Fruit fly (Drosophila melanogaster) whole organism, adult: ENCODE results near the gene Sfp24F.

Experiments
- CG11617 ChIP-seq: fragments of 200-800 bp; sonication (Bioruptor generic); optimal IDR thresholded peaks from 2 replicates; lab custom pipeline; 2017; ENCODE audit warnings: mild to moderate bottlenecking, missing biosample characterization, missing genetic modification reagents, missing genetic modification characterization
- CG12768 ChIP-seq: fragments of 200-800 bp; sonication (Bioruptor generic); optimal IDR thresholded peaks from 2 replicates; lab custom pipeline; 2017; ENCODE audit warnings: missing biosample characterization, missing genetic modification characterization, mild to moderate bottlenecking, moderate library complexity, missing genetic modification reagents
- CG14711 ChIP-seq: fragments of 200-800 bp; sonication (Bioruptor generic); optimal IDR thresholded peaks from 2 replicates; lab custom pipeline; 2018; ENCODE audit warnings: missing biosample characterization, mild to moderate bottlenecking, missing genetic modification characterization, moderate library complexity
- CG1620 ChIP-seq: fragments of 200-800 bp; sonication (Bioruptor generic); optimal IDR thresholded peaks from 2 replicates; lab custom pipeline; 2016; ENCODE audit warnings: missing biosample characterization, missing genetic modification characterization
- CG33017 ChIP-seq: fragments of 200-800 bp; sonication (Bioruptor generic); optimal IDR thresholded peaks from 2 replicates; lab custom pipeline; 2018; ENCODE audit warnings: missing biosample characterization, mild to moderate bottlenecking, missing genetic modification characterization, moderate library complexity
- CG5204 ChIP-seq: fragments of 200-800 bp; sonication (Bioruptor generic); optimal IDR thresholded peaks from 2 replicates; lab custom pipeline; 2016; ENCODE audit warnings: missing biosample characterization, missing genetic modification characterization
- CG7045 ChIP-seq: fragments of 200-800 bp; sonication (Bioruptor generic); optimal IDR thresholded peaks from 2 replicates; lab custom pipeline; 2017; ENCODE audit warnings: missing biosample characterization, mild to moderate bottlenecking, missing genetic modification characterization
- CG7101 ChIP-seq: fragments of 200-800 bp; sonication (Bioruptor generic); optimal IDR thresholded peaks from 2 replicates; lab custom pipeline; 2018; ENCODE audit warnings: missing biosample characterization, mild to moderate bottlenecking, missing genetic modification characterization, moderate library complexity
- Clk ChIP-seq: fragments of 200-800 bp; sonication (Bioruptor generic); optimal IDR thresholded peaks from 2 replicates; lab custom pipeline; 2017; ENCODE audit warnings: missing biosample characterization, missing genetic modification characterization
- Crg-1 ChIP-seq: fragments of 200-800 bp; sonication (Bioruptor generic); optimal IDR thresholded peaks from 2 replicates; lab custom pipeline; 2016; ENCODE audit warnings: missing biosample characterization, missing genetic modification characterization
- Hr96 ChIP-seq: fragments of 200-800 bp; sonication (Bioruptor generic); optimal IDR thresholded peaks from 2 replicates; lab custom pipeline; 2016; ENCODE audit warnings: missing biosample characterization, missing genetic modification characterization
- Mnt ChIP-seq: fragments of 200-800 bp; sonication (Bioruptor generic); optimal IDR thresholded peaks from 2 replicates; lab custom pipeline; 2016; ENCODE audit warnings: missing biosample characterization, mild to moderate bottlenecking, missing genetic modification characterization
- bab1 ChIP-seq: fragments of 200-800 bp; sonication (Bioruptor generic); optimal IDR thresholded peaks from 3 replicates; lab custom pipeline; 2019; ENCODE audit warnings: missing biosample characterization, mild to moderate bottlenecking, missing genetic modification characterization, moderate library complexity
- cic ChIP-seq: fragments of 200-800 bp; sonication (Bioruptor generic); optimal IDR thresholded peaks from 2 replicates; lab custom pipeline; 2017; ENCODE audit warnings: missing biosample characterization, mild to moderate bottlenecking, missing genetic modification characterization, moderate library complexity
- cnc ChIP-seq, 2 experiments: fragments of >200 bp; optimal IDR thresholded peaks; 2 replicates each; lab custom pipeline; 2017
- kay ChIP-seq: fragments of 200-800 bp; sonication (Bioruptor generic); peaks from one replicate; lab custom pipeline; 2016; ENCODE audit warnings: missing biosample characterization, missing genetic modification characterization, borderline replicate concordance
- ovo ChIP-seq: fragments of 200-800 bp; sonication (Bioruptor generic); optimal IDR thresholded peaks from 2 replicates; lab custom pipeline; 2016; ENCODE audit warnings: missing biosample characterization, missing genetic modification characterization
- pad ChIP-seq: fragments of 200-800 bp; sonication (Bioruptor generic); optimal IDR thresholded peaks from 3 replicates; lab custom pipeline; 2017; ENCODE audit warnings: missing biosample characterization, missing genetic modification characterization, mild to moderate bottlenecking, moderate library complexity, missing genetic modification reagents
- tj ChIP-seq: fragments of 200-800 bp; sonication (Bioruptor generic); optimal IDR thresholded peaks from 3 replicates; lab custom pipeline; 2017; ENCODE audit warnings: missing biosample characterization, mild to moderate bottlenecking, missing genetic modification characterization, moderate library complexity
- toe ChIP-seq: fragments of 200-800 bp; sonication (Bioruptor generic); optimal IDR thresholded peaks from 2 replicates; lab custom pipeline; 2016; ENCODE audit warnings: missing biosample characterization, missing genetic modification characterization

The Sfp24F gene

DNA sequence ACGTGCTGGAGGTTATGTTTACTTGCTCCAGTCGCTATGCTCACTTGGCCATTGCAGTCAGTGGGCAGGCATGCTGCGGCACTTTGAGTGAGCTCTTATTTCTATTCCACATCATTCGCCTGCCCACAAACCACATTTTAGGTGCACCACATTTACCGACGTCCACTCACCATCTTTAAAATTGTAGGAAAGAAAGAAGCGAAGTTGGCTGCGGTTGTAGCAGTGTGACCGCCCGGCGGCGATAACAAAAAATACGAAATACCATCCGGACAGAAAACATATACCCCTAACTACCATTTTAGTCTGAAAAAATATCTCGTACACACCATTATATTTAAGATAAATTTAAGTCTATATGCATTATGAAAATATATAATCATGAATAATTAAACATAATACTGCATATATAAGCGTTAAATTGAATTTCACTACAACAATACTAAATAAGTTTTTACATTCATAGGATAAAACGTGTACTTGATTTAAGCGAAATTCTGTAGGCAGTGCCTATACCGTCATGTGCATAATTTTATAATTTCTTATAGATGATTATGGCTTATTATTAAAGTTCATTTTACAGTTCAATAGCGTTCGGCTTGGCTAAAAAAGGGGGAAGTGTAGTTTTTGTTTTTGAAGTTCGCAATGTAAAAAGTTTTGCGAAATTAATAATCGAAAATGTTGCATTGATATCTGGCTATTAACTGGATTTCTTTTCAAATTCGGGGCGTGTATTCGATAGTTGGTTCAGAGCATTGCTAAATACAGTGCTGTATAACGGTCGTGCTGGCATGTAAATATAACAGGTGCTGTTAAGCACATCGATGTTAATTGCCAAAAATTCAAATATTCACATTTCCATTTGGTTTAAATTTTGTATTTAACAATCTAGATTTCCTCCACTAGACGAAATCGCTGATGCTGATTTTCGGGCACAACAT is 16.5 kb upstream of the Sfp24F start, which contains the start of gene RpL27A:
TSS of gene RpL27A (minus strand) at position 246 of the 938 bp plus-strand sequence.
- TF ChIP-seq pad (GFP tag; lab: Kevin White, UChicago) (peak; percentile 51), kay (GFP tag; lab: Kevin White, UChicago) (no peak), Crg-1 (GFP tag; lab: Kevin White, UChicago) (peak; percentile 70), CG1620 (GFP tag; lab: Kevin White, UChicago) (peak; percentile 68), cic (GFP tag; lab: Kevin White, UChicago) (peak; percentile 65), CG5204 (GFP tag; lab: Kevin White, UChicago) (no peak), CG14711 (tag; lab: Kevin White, UChicago) (peak; percentile 53), CG33017 (peak; percentile 61), toe (GFP tag; lab: Kevin White, UChicago) (peak; percentile 68), CG7045 (peak; percentile 74), Mnt (GFP tag; lab: Kevin White, UChicago) (peak; percentile 93), tj (GFP tag; lab: Kevin White, UChicago) (peak; percentile 54), CG12768 (GFP tag; lab: Kevin White, UChicago) (peak; percentile 60), Hr96 (GFP tag; lab: Kevin White, UChicago) (peak; percentile 77), Clk (GFP tag; lab: Kevin White, UChicago) (peak; percentile 30), CG11617 (peak; percentile 88), bab1 (GFP tag; lab: Kevin White, UChicago) (peak; percentile 81), CG7101 (peak; percentile 85), cnc (optimal IDR thresholded peaks at IDR 0.05; lab: Kevin White, UChicago) (no peak), ovo (peak; percentile 72)

DNA sequence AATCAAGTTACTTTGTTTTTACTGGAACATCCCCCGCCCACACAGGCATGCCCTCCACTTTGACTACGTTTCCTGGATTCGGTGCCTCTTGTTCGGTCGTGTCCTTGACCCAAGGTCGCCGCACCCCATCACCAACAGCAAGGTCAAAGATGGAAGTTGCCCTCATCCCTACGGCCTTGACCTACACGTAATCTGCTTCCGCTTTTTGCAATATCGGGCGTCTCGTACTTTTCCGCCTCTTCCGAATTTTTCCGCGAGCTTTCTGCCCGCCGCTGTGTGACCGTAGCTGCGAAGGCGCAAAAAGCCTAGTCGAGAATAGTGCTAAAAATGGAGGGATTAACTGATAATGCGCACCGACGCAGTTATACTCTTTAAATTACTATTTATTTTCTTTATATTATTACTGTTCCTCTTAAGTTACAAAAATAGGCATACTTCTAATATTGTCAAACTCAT is 14.7 kb upstream of the Sfp24F start, which contains the start of gene Gs1l:
TSS of gene Gs1l (minus strand) at position 269 of the 456 bp plus-strand sequence.
- TF ChIP-seq Hr96 (GFP tag; lab: Kevin White, UChicago): no peak
- TF ChIP-seq CG12768 (GFP tag; lab: Kevin White, UChicago): peak; percentile 29
- peak; percentile 47 for TF ChIP-seq cic (GFP tag; lab: Kevin White, UChicago)
- peak; percentile 36 for TF ChIP-seq Mnt (GFP tag; lab: Kevin White, UChicago)
- TF ChIP-seq tj (GFP tag; lab: Kevin White, UChicago): peak; percentile 3
- no peak for TF ChIP-seq cnc (optimal IDR thresholded peaks at IDR 0.05; lab: Kevin White, UChicago)
- TF ChIP-seq CG7045: no peak
- TF ChIP-seq CG14711 (tag; lab: Kevin White, UChicago): peak; percentile 13
- peak; percentile 35 for TF ChIP-seq CG7101
- TF ChIP-seq pad (GFP tag; lab: Kevin White, UChicago): peak; percentile 17
- TF ChIP-seq CG11617: peak; percentile 14
- TF ChIP-seq CG1620 (GFP tag; lab: Kevin White, UChicago): no peak
- peak; percentile 30 for TF ChIP-seq CG33017
- TF ChIP-seq bab1 (GFP tag; lab: Kevin White, UChicago): peak; percentile 19
- TF ChIP-seq Clk (GFP tag; lab: Kevin White, UChicago): no peak

- TF ChIP-seq Mnt (GFP tag; lab: Kevin White, UChicago) (peak; percentile 13), CG7101 (peak; percentile 34), cic (GFP tag; lab: Kevin White, UChicago) (no peak), Crg-1 (GFP tag; lab: Kevin White, UChicago) (peak; percentile 32), bab1 (GFP tag; lab: Kevin White, UChicago) (peak; percentile 54), CG14711 (tag; lab: Kevin White, UChicago) (peak; percentile 40)
Measured at dm6 chr2L:4454009-4454689, 12.3 kb upstream of the Sfp24F start, which contains the start of the genes Secp43 and ND-B8. Secp43 (minus strand) TSS chr2L:4454453. ND-B8 (plus strand) TSS chr2L:4454626.

DNA sequence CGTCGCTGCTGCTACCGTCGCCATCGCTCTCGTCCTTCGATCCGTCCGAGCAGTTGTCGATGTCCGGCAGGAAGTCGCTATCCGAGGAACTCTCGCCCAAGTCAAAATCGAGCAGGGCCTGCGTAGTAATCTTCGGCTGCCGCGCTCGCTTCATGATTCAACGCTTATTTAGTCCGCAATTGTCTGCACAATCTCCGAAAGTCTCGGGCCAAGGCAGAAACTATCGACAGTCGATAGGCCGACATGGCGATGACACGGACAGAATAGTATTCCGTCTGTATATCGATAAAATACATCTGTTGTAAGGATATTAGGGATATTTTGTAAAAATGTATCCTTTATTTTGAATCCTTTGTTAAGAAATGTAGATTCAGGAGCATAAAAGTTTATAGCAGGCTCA is 10.9 kb upstream of the Sfp24F start, which contains the start of gene CG15439:
TSS of gene CG15439 (minus strand) at position 241 of the 400 bp plus-strand sequence.
- TF ChIP-seq kay (GFP tag; lab: Kevin White, UChicago) (no peak), cnc (optimal IDR thresholded peaks at IDR 0.05; lab: Kevin White, UChicago) (no peak), Hr96 (GFP tag; lab: Kevin White, UChicago) (no peak), Clk (GFP tag; lab: Kevin White, UChicago) (no peak), Mnt (GFP tag; lab: Kevin White, UChicago) (no peak)

DNA sequence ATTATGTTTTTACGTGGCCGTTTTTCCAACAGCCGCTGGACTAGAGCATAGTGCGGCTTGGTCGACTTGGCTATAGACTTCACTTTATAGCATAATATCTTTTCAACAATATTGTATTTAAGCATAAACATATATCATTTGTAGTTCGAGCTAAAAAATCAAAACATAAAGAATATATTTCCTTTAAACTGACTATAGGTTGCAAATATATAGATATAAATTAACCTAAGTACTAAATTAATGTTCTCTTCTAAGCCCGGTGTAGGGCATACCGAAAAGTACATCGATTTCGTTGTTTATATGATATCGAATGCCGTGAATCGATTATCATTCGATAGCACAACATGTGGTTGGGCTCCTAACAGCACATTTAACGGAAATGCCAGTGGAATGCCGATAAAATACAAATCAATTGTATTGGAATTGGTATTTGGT is 6.7 kb upstream of the Sfp24F start, which contains the start of gene MFS18:
TSS of gene MFS18 (minus strand) at position 54 of the 435 bp plus-strand sequence.
- TF ChIP-seq cic (GFP tag; lab: Kevin White, UChicago): peak; percentile 54
- TF ChIP-seq cnc (optimal IDR thresholded peaks at IDR 0.05; lab: Kevin White, UChicago): no peak
- TF ChIP-seq pad (GFP tag; lab: Kevin White, UChicago): peak; percentile 76
- TF ChIP-seq CG5204 (GFP tag; lab: Kevin White, UChicago): no peak
- peak; percentile 96 for TF ChIP-seq bab1 (GFP tag; lab: Kevin White, UChicago)
- TF ChIP-seq Clk (GFP tag; lab: Kevin White, UChicago): peak; percentile 58
- peak; percentile 95 for TF ChIP-seq CG12768 (GFP tag; lab: Kevin White, UChicago)
- peak; percentile 91 for TF ChIP-seq Mnt (GFP tag; lab: Kevin White, UChicago)
- peak; percentile 77 for TF ChIP-seq ovo
- no peak for TF ChIP-seq toe (GFP tag; lab: Kevin White, UChicago)
- TF ChIP-seq Hr96 (GFP tag; lab: Kevin White, UChicago): no peak
- peak; percentile 90 for TF ChIP-seq CG11617
- TF ChIP-seq CG7045: peak; percentile 81
- peak; percentile 63 for TF ChIP-seq tj (GFP tag; lab: Kevin White, UChicago)
- TF ChIP-seq kay (GFP tag; lab: Kevin White, UChicago): no peak
- peak; percentile 93 for TF ChIP-seq CG33017
- TF ChIP-seq Crg-1 (GFP tag; lab: Kevin White, UChicago): peak; percentile 57
- peak; percentile 58 for TF ChIP-seq CG1620 (GFP tag; lab: Kevin White, UChicago)
- peak; percentile 97 for TF ChIP-seq CG14711 (tag; lab: Kevin White, UChicago)
- peak; percentile 94 for TF ChIP-seq CG7101
